Fruit fly (Drosophila melanogaster) whole organism: ENCODE data around the gene CG33288.

Experiments
- CG8478 ChIP-seq: fragments of >200 bp; optimal IDR thresholded peaks from 2 replicates; lab custom pipeline; 2018; ENCODE audit warnings: inconsistent platforms
- Dll ChIP-seq: fragments of >200 bp; optimal IDR thresholded peaks from 2 replicates; lab custom pipeline; 2017
- EcR ChIP-seq, 2 experiments: fragments of >200 bp; optimal IDR thresholded peaks; 2 replicates each; lab custom pipeline; 2017; ENCODE audit warnings: missing biosample characterization in 2 of 2, missing genetic modification characterization in 2 of 2, missing genetic modification reagents in 2 of 2
- pan ChIP-seq: fragments of >200 bp; optimal IDR thresholded peaks from 2 replicates; lab custom pipeline; 2017
- psq ChIP-seq: fragments of >200 bp; optimal IDR thresholded peaks from 2 replicates; lab custom pipeline; 2017
- usp ChIP-seq: fragments of >200 bp; optimal IDR thresholded peaks from 2 replicates; lab custom pipeline; 2017; ENCODE audit warnings: missing biosample characterization, missing genetic modification characterization, mixed read lengths

Gene CG33288

dm6 chr3L:21427490-21427889 is at the start of gene CG33288:
Gene CG33288 (plus strand): TSS chr3L:21427790.
- TF ChIP-seq psq (lab: Kevin White, UChicago): no peak
- TF ChIP-seq CG8478 (lab: Kevin White, UChicago): no peak
- TF ChIP-seq EcR (GFP tag; optimal IDR thresholded peaks at IDR 0.05; lab: Kevin White, UChicago): no peak
- no peak for TF ChIP-seq usp (GFP tag; lab: Kevin White, UChicago)
- TF ChIP-seq pan (lab: Kevin White, UChicago): no peak
- TF ChIP-seq Dll (lab: Kevin White, UChicago): no peak

- TF ChIP-seq Dll (lab: Kevin White, UChicago): no peak
- TF ChIP-seq EcR (GFP tag; optimal IDR thresholded peaks at IDR 0.05; lab: Kevin White, UChicago): no peak
- TF ChIP-seq psq (lab: Kevin White, UChicago): no peak
- no peak for TF ChIP-seq pan (lab: Kevin White, UChicago)
- TF ChIP-seq usp (GFP tag; lab: Kevin White, UChicago): no peak
These were observed 47.5 kb upstream of the CG33288 start for dm6 chr3L:21380126-21380525.

dm6 chr3L:21380581-21381175 is 46.9 kb upstream of the CG33288 start:
- TF ChIP-seq pan (lab: Kevin White, UChicago) (no peak), psq (lab: Kevin White, UChicago) (no peak), CG8478 (lab: Kevin White, UChicago) (no peak), Dll (lab: Kevin White, UChicago) (no peak), usp (GFP tag; lab: Kevin White, UChicago) (no peak), EcR (GFP tag; optimal IDR thresholded peaks at IDR 0.05; lab: Kevin White, UChicago) (no peak)

- no peak for TF ChIP-seq pan (lab: Kevin White, UChicago)
- TF ChIP-seq Dll (lab: Kevin White, UChicago): no peak
- TF ChIP-seq CG8478 (lab: Kevin White, UChicago): no peak
- no peak for TF ChIP-seq psq (lab: Kevin White, UChicago)
- no peak for TF ChIP-seq EcR (GFP tag; optimal IDR thresholded peaks at IDR 0.05; lab: Kevin White, UChicago)
- TF ChIP-seq usp (GFP tag; lab: Kevin White, UChicago): no peak
These were observed 45.8 kb upstream of the CG33288 start for dm6 chr3L:21381746-21382145.

- TF ChIP-seq Dll (lab: Kevin White, UChicago) (no peak), usp (GFP tag; lab: Kevin White, UChicago) (no peak), psq (lab: Kevin White, UChicago) (no peak), EcR (GFP tag; optimal IDR thresholded peaks at IDR 0.05; lab: Kevin White, UChicago) (no peak), pan (lab: Kevin White, UChicago) (no peak), CG8478 (lab: Kevin White, UChicago) (no peak)
These were observed 45.4 kb upstream of the CG33288 start, which contains the start of gene rgn for dm6 chr3L:21382158-21382610. Gene rgn (plus strand): TSS chr3L:21382501.

dm6 chr3L:21383440-21383839 is 44.1 kb upstream of the CG33288 start:
- no peak for TF ChIP-seq CG8478 (lab: Kevin White, UChicago)
- no peak for TF ChIP-seq usp (GFP tag; lab: Kevin White, UChicago)
- TF ChIP-seq pan (lab: Kevin White, UChicago): no peak
- TF ChIP-seq EcR (GFP tag; optimal IDR thresholded peaks at IDR 0.05; lab: Kevin White, UChicago): no peak
- TF ChIP-seq psq (lab: Kevin White, UChicago): no peak
- TF ChIP-seq Dll (lab: Kevin White, UChicago): no peak

- TF ChIP-seq CG8478 (lab: Kevin White, UChicago): no peak
- no peak for TF ChIP-seq pan (lab: Kevin White, UChicago)
- TF ChIP-seq psq (lab: Kevin White, UChicago): no peak
- no peak for TF ChIP-seq EcR (GFP tag; optimal IDR thresholded peaks at IDR 0.05; lab: Kevin White, UChicago)
- no peak for TF ChIP-seq Dll (lab: Kevin White, UChicago)
- no peak for TF ChIP-seq usp (GFP tag; lab: Kevin White, UChicago)
These were observed 41.9 kb upstream of the CG33288 start for dm6 chr3L:21385699-21386098.

dm6 chr3L:21386917-21387316 is 40.7 kb upstream of the CG33288 start:
- TF ChIP-seq EcR (GFP tag; optimal IDR thresholded peaks at IDR 0.05; lab: Kevin White, UChicago): no peak
- TF ChIP-seq Dll (lab: Kevin White, UChicago): no peak
- no peak for TF ChIP-seq psq (lab: Kevin White, UChicago)
- TF ChIP-seq CG8478 (lab: Kevin White, UChicago): no peak
- TF ChIP-seq usp (GFP tag; lab: Kevin White, UChicago): no peak
- no peak for TF ChIP-seq pan (lab: Kevin White, UChicago)

dm6 chr3L:21388824-21389223 is 38.8 kb upstream of the CG33288 start:
- TF ChIP-seq psq (lab: Kevin White, UChicago): no peak
- TF ChIP-seq CG8478 (lab: Kevin White, UChicago): no peak
- TF ChIP-seq pan (lab: Kevin White, UChicago): no peak
- TF ChIP-seq usp (GFP tag; lab: Kevin White, UChicago): no peak
- TF ChIP-seq EcR (GFP tag; optimal IDR thresholded peaks at IDR 0.05; lab: Kevin White, UChicago): no peak
- no peak for TF ChIP-seq Dll (lab: Kevin White, UChicago)

- no peak for TF ChIP-seq CG8478 (lab: Kevin White, UChicago)
- no peak for TF ChIP-seq EcR (GFP tag; optimal IDR thresholded peaks at IDR 0.05; lab: Kevin White, UChicago)
These were observed 37.8 kb upstream of the CG33288 start for dm6 chr3L:21389758-21390157.

dm6 chr3L:21390431-21390830 is 37.2 kb upstream of the CG33288 start:
- TF ChIP-seq EcR (GFP tag; optimal IDR thresholded peaks at IDR 0.05; lab: Kevin White, UChicago): no peak
- TF ChIP-seq usp (GFP tag; lab: Kevin White, UChicago): no peak
- TF ChIP-seq CG8478 (lab: Kevin White, UChicago): no peak
- no peak for TF ChIP-seq psq (lab: Kevin White, UChicago)
- TF ChIP-seq pan (lab: Kevin White, UChicago): no peak
- TF ChIP-seq Dll (lab: Kevin White, UChicago): no peak
